Worm (Caenorhabditis elegans) whole organism, L4/young adult: ENCODE results near the gene C17C3.11.

ENCODE experiments used
- W03F9.2 ChIP-seq: fragments of 150-350 bp; optimal IDR thresholded peaks from 2 replicates; lab custom pipeline; 2014; ENCODE audit warnings: missing biosample characterization, missing genetic modification characterization
- him-1 ChIP-seq: sonication (generic microtip); optimal IDR thresholded peaks from 2 replicates; lab custom pipeline; 2016; ENCODE audit warnings: missing genotype, missing genetic modification reagents, missing genetic modification characterization, missing compliant biosample characterization

- TF ChIP-seq him-1 (tag; lab: Kevin White, UChicago): peak; percentile 98
- peak; percentile 80 for TF ChIP-seq W03F9.2 (tag; lab: Kevin White, UChicago)
Measured at ce11 chrII:5543476-5544144, 6.0 kb downstream of the C17C3.11 start.
